Worm (Caenorhabditis elegans) whole organism, midembryonic: ENCODE data around the gene pacl-1.

Source experiments
- T22C8.4 ChIP-seq: fragments of 200-800 bp; sonication (Bioruptor generic); IDR thresholded peaks from 2 replicates; pipeline ENCODE4 v1.3.6; 2022; ENCODE audit warnings: missing genetic modification characterization, missing compliant biosample characterization
- cog-1 ChIP-seq: sonication (generic microtip); optimal IDR thresholded peaks from 2 replicates; lab custom pipeline; 2016; ENCODE audit warnings: missing genetic modification characterization, missing compliant biosample characterization
- flt-1 ChIP-seq: fragments of 200-800 bp; sonication (Bioruptor generic); IDR thresholded peaks from 2 replicates; pipeline ENCODE4 v1.3.6; 2022; ENCODE audit warnings: missing genetic modification characterization, missing compliant biosample characterization
- klf-2 ChIP-seq: fragments of 200-800 bp; sonication (Bioruptor generic); conservative IDR thresholded peaks from 2 replicates; pipeline ENCODE4 v1.3.6; 2022; ENCODE audit warnings: missing genetic modification reagents, missing genetic modification characterization, missing compliant biosample characterization
- ref-1 ChIP-seq: fragments of 200-800 bp; sonication (Bioruptor generic); conservative IDR thresholded peaks from 2 replicates; pipeline ENCODE4 v1.3.6; 2022; ENCODE audit warnings: missing genetic modification reagents, missing genetic modification characterization, missing compliant biosample characterization
- tab-1 ChIP-seq: fragments of 200-800 bp; sonication (Bioruptor generic); IDR thresholded peaks from 2 replicates; pipeline ENCODE4 v1.3.6; 2022; ENCODE audit warnings: missing genetic modification characterization, missing compliant biosample characterization
- ztf-29 ChIP-seq: fragments of 200-800 bp; sonication (Bioruptor generic); IDR thresholded peaks from 2 replicates; pipeline ENCODE4 v1.3.6; 2022; ENCODE audit warnings: missing genetic modification reagents, missing genetic modification characterization, missing compliant biosample characterization

ce11 chrV:16229896-16230295 lies 45.4 kb downstream of the pacl-1 start, which contains the start of the genes F21H7.2 and F21H7.12:
- TF ChIP-seq T22C8.4 (GFP tag; lab: Robert Waterston, UW) = no peak
- no peak for TF ChIP-seq ztf-29 (GFP tag; lab: Robert Waterston, UW)
- TF ChIP-seq flt-1 = no peak
- no peak for TF ChIP-seq ref-1 (GFP tag; lab: Robert Waterston, UW)
- TF ChIP-seq klf-2 (GFP tag; lab: Robert Waterston, UW) = no peak
- no peak for TF ChIP-seq cog-1 (tag; lab: Kevin White, UChicago)
- no peak for TF ChIP-seq tab-1 (GFP tag; lab: Robert Waterston, UW)
